Fruit fly (Drosophila melanogaster) whole organism, pupa: ENCODE data around the gene eca.

Experiments
- CG10348 ChIP-seq: fragments of 200-800 bp; sonication (Bioruptor generic); IDR thresholded peaks from 2 replicates; pipeline ENCODE4 v1.3.6; 2022; ENCODE audit warnings: missing biosample characterization, missing genetic modification characterization
- CG12605 ChIP-seq: fragments of 200-800 bp; sonication (Bioruptor generic); IDR thresholded peaks from 2 replicates; pipeline ENCODE4 v1.3.6; 2022; ENCODE audit warnings: missing biosample characterization, missing genetic modification characterization
- CG13204 ChIP-seq: fragments of 200-800 bp; sonication (Bioruptor generic); optimal IDR thresholded peaks from 2 replicates; lab custom pipeline; 2018; ENCODE audit warnings: missing biosample characterization, mild to moderate bottlenecking, missing genetic modification characterization, moderate library complexity
- CG14655 ChIP-seq: fragments of 200-800 bp; sonication (Bioruptor generic); optimal IDR thresholded peaks from 3 replicates; lab custom pipeline; 2017; ENCODE audit warnings: mild to moderate bottlenecking, missing biosample characterization, missing genetic modification reagents, missing genetic modification characterization
- CG15710 ChIP-seq: fragments of 200-800 bp; sonication (Bioruptor generic); optimal IDR thresholded peaks from 2 replicates; lab custom pipeline; 2018; ENCODE audit warnings: missing biosample characterization, mild to moderate bottlenecking, missing genetic modification characterization, moderate library complexity
- CG17806 ChIP-seq: fragments of 200-800 bp; sonication (Bioruptor generic); optimal IDR thresholded peaks from 2 replicates; lab custom pipeline; 2018; ENCODE audit warnings: missing biosample characterization, mild to moderate bottlenecking, missing genetic modification characterization, moderate library complexity
- CG32121 ChIP-seq: fragments of 200-800 bp; sonication (Bioruptor generic); IDR thresholded peaks from 2 replicates; pipeline ENCODE4 v1.3.6; 2022; ENCODE audit warnings: missing biosample characterization, missing genetic modification characterization
- CG34367 ChIP-seq: fragments of 200-800 bp; sonication (Bioruptor generic); optimal IDR thresholded peaks from 2 replicates; lab custom pipeline; 2018; ENCODE audit warnings: missing biosample characterization, mild to moderate bottlenecking, missing genetic modification characterization
- CG4496 ChIP-seq: fragments of 200-800 bp; sonication (Bioruptor generic); IDR thresholded peaks from 3 replicates; pipeline ENCODE4 v1.3.6; 2022; ENCODE audit warnings: missing biosample characterization, missing genetic modification characterization
- CG8159 ChIP-seq: fragments of 200-800 bp; sonication (Bioruptor generic); optimal IDR thresholded peaks from 3 replicates; lab custom pipeline; 2018; ENCODE audit warnings: missing biosample characterization, mild to moderate bottlenecking, missing genetic modification characterization, moderate library complexity
- CG8301 ChIP-seq: fragments of 200-800 bp; sonication (Bioruptor generic); optimal IDR thresholded peaks from 2 replicates; lab custom pipeline; 2018; ENCODE audit warnings: missing biosample characterization, mild to moderate bottlenecking, missing genetic modification characterization
- CG9948 ChIP-seq: fragments of 200-800 bp; sonication (Bioruptor generic); optimal IDR thresholded peaks from 2 replicates; lab custom pipeline; 2018; ENCODE audit warnings: missing biosample characterization, mild to moderate bottlenecking, missing genetic modification characterization, moderate library complexity
- D1 ChIP-seq: fragments of 200-800 bp; sonication (Bioruptor generic); optimal IDR thresholded peaks from 2 replicates; lab custom pipeline; 2018; ENCODE audit warnings: missing biosample characterization, mild to moderate bottlenecking, missing genetic modification characterization, moderate library complexity
- EcR ChIP-seq: fragments of 200-800 bp; sonication (Bioruptor generic); optimal IDR thresholded peaks from 3 replicates; lab custom pipeline; 2019; ENCODE audit warnings: missing biosample characterization, missing genetic modification characterization, mild to moderate bottlenecking, moderate library complexity, missing genetic modification reagents
- Ets98B ChIP-seq: fragments of 200-800 bp; sonication (Bioruptor generic); IDR thresholded peaks from 2 replicates; pipeline ENCODE4 v1.3.6; 2022; ENCODE audit warnings: missing biosample characterization, missing genetic modification characterization
- Pif1A ChIP-seq: fragments of 200-800 bp; sonication (Bioruptor generic); optimal IDR thresholded peaks from 3 replicates; lab custom pipeline; 2016; ENCODE audit warnings: missing biosample characterization, missing genetic modification characterization
- Pif1B ChIP-seq: fragments of 200-800 bp; sonication (Bioruptor generic); optimal IDR thresholded peaks from 3 replicates; lab custom pipeline; 2016; ENCODE audit warnings: missing biosample characterization, missing genetic modification characterization
- Snoo ChIP-seq: fragments of 200-800 bp; sonication (Bioruptor generic); optimal IDR thresholded peaks from 3 replicates; lab custom pipeline; 2017; ENCODE audit warnings: missing biosample characterization, mild to moderate bottlenecking, missing genetic modification characterization, inconsistent platforms
- fd96Ca ChIP-seq: fragments of 200-800 bp; sonication (Bioruptor generic); IDR thresholded peaks from 3 replicates; pipeline ENCODE4 v1.3.6; 2022; ENCODE audit warnings: missing biosample characterization, missing genetic modification characterization
- gl ChIP-seq: fragments of 200-800 bp; sonication (Bioruptor generic); optimal IDR thresholded peaks from 2 replicates; lab custom pipeline; 2018; ENCODE audit warnings: missing biosample characterization, mild to moderate bottlenecking, missing genetic modification characterization
- rn ChIP-seq: fragments of 200-800 bp; sonication (Bioruptor generic); IDR thresholded peaks from 2 replicates; pipeline ENCODE4 v1.3.6; 2022; ENCODE audit warnings: missing biosample characterization, missing genetic modification characterization

Gene eca

dm6 chr3R:9705008-9705628 lies 19.8 kb upstream of the eca start, which contains the start of gene Unc-115a:
Gene Unc-115a (minus strand): TSS chr3R:9705417.
- TF ChIP-seq Pif1B (GFP tag; lab: Kevin White, UChicago) (no peak), CG13204 (no peak), CG4496 (GFP tag; lab: Robert Waterston, UW) (no peak), CG8301 (tag; lab: Kevin White, UChicago) (no peak), rn (no peak), D1 (tag; lab: Kevin White, UChicago) (no peak), CG10348 (no peak), fd96Ca (GFP tag; lab: Robert Waterston, UW) (no peak), CG15710 (peak; percentile 21), CG14655 (GFP tag; lab: Kevin White, UChicago) (no peak), CG17806 (tag; lab: Kevin White, UChicago) (peak; percentile 6), CG34367 (tag; lab: Kevin White, UChicago) (peak; percentile 35), Pif1A (GFP tag; lab: Kevin White, UChicago) (no peak), gl (tag; lab: Kevin White, UChicago) (peak; percentile 43), CG32121 (GFP tag; lab: Robert Waterston, UW) (no peak), CG9948 (tag; lab: Kevin White, UChicago) (no peak), Snoo (tag; lab: Kevin White, UChicago) (peak; percentile 36)

dm6 chr3R:9704183-9705007 lies 19.1 kb upstream of the eca start:
- no peak for TF ChIP-seq CG12605 (GFP tag; lab: Robert Waterston, UW)
- peak; percentile 27 for TF ChIP-seq EcR

- TF ChIP-seq CG15710: no peak
- no peak for TF ChIP-seq CG13204
- TF ChIP-seq EcR: peak; percentile 68
- TF ChIP-seq CG17806 (tag; lab: Kevin White, UChicago): no peak
Measured at dm6 chr3R:9703273-9703672, 18.0 kb upstream of the eca start.

dm6 chr3R:9702567-9702966 lies 17.3 kb upstream of the eca start:
- TF ChIP-seq CG4496 (GFP tag; lab: Robert Waterston, UW) (no peak), CG15710 (peak; percentile 12), CG9948 (tag; lab: Kevin White, UChicago) (peak; percentile 30), Snoo (tag; lab: Kevin White, UChicago) (peak; percentile 27), Pif1A (GFP tag; lab: Kevin White, UChicago) (no peak), CG13204 (no peak), Pif1B (GFP tag; lab: Kevin White, UChicago) (peak; percentile 37), Ets98B (no peak), CG34367 (tag; lab: Kevin White, UChicago) (peak; percentile 7), CG17806 (tag; lab: Kevin White, UChicago) (peak; percentile 38), EcR (no peak), CG8301 (tag; lab: Kevin White, UChicago) (peak; percentile 71), fd96Ca (GFP tag; lab: Robert Waterston, UW) (no peak), CG14655 (GFP tag; lab: Kevin White, UChicago) (peak; percentile 67), CG8159 (peak; percentile 33)

dm6 chr3R:9701897-9702296 lies 16.6 kb upstream of the eca start:
- TF ChIP-seq EcR (peak; percentile 30), Pif1B (GFP tag; lab: Kevin White, UChicago) (no peak)

- TF ChIP-seq CG32121 (GFP tag; lab: Robert Waterston, UW) (no peak), Ets98B (no peak), Snoo (tag; lab: Kevin White, UChicago) (no peak), CG12605 (GFP tag; lab: Robert Waterston, UW) (no peak), gl (tag; lab: Kevin White, UChicago) (no peak), CG17806 (tag; lab: Kevin White, UChicago) (no peak), CG15710 (no peak), CG9948 (tag; lab: Kevin White, UChicago) (no peak), Pif1A (GFP tag; lab: Kevin White, UChicago) (no peak), Pif1B (GFP tag; lab: Kevin White, UChicago) (no peak), rn (no peak), CG34367 (tag; lab: Kevin White, UChicago) (no peak), CG14655 (GFP tag; lab: Kevin White, UChicago) (no peak), D1 (tag; lab: Kevin White, UChicago) (no peak), fd96Ca (GFP tag; lab: Robert Waterston, UW) (no peak)
Measured at dm6 chr3R:9701148-9701703, 15.9 kb upstream of the eca start.
